Worm (Caenorhabditis elegans): ENCODE data around the gene F58E6.6.
A peak's percentile ranks its signal among the peaks of the same experiment; 100 is the strongest.

DNA sequence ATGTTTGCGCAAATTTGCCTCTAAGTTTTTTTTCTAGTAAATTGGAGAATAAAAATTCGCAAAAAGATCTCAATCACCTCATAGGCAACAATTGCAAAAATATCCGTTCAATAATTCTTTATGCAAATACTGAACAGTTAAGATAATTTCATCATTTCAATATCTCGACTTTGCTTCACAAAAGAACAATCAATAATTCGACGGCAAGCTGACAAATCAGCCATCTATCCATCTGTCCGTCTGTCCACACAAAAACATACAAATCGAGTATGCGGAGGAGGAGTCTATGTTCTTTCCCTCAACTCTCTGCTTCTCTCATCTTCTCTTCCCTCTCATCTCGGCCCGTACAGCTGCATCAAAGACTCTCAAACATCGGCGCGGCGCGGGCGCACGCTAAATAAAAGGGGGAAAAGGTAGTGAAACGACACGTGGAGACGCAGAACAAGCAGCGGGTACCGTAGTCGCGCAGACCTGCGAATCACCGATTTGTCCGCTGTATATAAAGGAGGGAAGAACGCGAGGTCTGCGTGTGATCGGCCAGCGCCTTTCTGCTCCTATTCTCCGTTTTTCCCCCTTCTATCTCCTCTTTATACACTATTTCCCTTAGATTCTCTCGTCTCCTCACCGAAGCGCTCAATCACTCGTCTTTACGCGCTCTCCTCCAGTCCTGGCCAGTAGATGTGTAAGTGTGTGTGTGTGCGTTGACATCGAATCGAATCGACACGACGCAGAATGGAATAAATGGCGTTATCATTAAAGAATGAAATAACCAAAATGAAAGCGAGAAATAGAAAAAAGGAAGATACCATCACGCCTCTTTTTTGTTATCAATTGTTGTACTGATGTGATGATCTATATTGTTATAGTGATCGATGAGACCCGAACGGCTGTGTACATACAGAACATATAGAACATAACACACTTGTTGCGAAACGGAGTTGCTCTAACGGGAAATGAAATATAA is 21.8 kb downstream of the F58E6.6 start:
- no peak for TF ChIP-seq sptf-2 (GFP tag; optimal IDR thresholded peaks at IDR 0.05)
- peak; percentile 97 for TF ChIP-seq nhr-80 (tag; optimal IDR thresholded peaks at IDR 0.05)
- TF ChIP-seq ama-1 (optimal IDR thresholded peaks at IDR 0.05) = peak; percentile 99
- TF ChIP-seq ama-1 (GFP tag; optimal IDR thresholded peaks at IDR 0.05) = peak in 1 of 2 experiments; percentile 43
- peak; percentile 82 for TF ChIP-seq Y53G8AR.9 (GFP tag; conservative IDR thresholded peaks at IDR 0.05)
- no peak for TF ChIP-seq snpc-1.1 (tag; optimal IDR thresholded peaks at IDR 0.05; ENCODE audit: insufficient read depth)
- peak; percentile 33; the same call in 1 of the 2 replicates for TF ChIP-seq ceh-100 (GFP tag; IDR thresholded peaks at IDR 0.05)
- TF ChIP-seq chd-7 (tag; optimal IDR thresholded peaks at IDR 0.05) = peak; percentile 96
- TF ChIP-seq hrde-1 (tag; optimal IDR thresholded peaks at IDR 0.05; ENCODE audit: borderline replicate concordance) = no peak
- TF ChIP-seq B0261.1 (tag; optimal IDR thresholded peaks at IDR 0.05) = peak; percentile 16
- TF ChIP-seq efl-1 (GFP tag; optimal IDR thresholded peaks at IDR 0.05) = no peak
- peak; percentile 90 for TF ChIP-seq ztf-26 (tag; optimal IDR thresholded peaks at IDR 0.05)
- peak; percentile 52 for TF ChIP-seq F22D6.2 (tag; optimal IDR thresholded peaks at IDR 0.05)

Data from whole organism, young adult.